Worm (Caenorhabditis elegans) whole organism, early embryonic: ENCODE data around the gene wee-1.1.

Source experiments
- B0310.2 ChIP-seq: sonication (generic microtip); optimal IDR thresholded peaks from 2 replicates; lab custom pipeline; 2016; ENCODE audit warnings: mild to moderate bottlenecking, missing genetic modification characterization, missing compliant biosample characterization
- ama-1 ChIP-seq: fragments of 150-350 bp; optimal IDR thresholded peaks from 2 replicates; lab custom pipeline; 2014
- ceh-13 ChIP-seq: fragments of 200-800 bp; sonication (Bioruptor generic); optimal IDR thresholded peaks from 2 replicates; lab custom pipeline; 2018; ENCODE audit warnings: mild to moderate bottlenecking, missing genetic modification characterization, missing compliant biosample characterization
- ceh-36 ChIP-seq: sonication (generic microtip); optimal IDR thresholded peaks from 2 replicates; lab custom pipeline; 2016; ENCODE audit warnings: missing genetic modification characterization, inconsistent platforms, missing compliant biosample characterization
- flt-1 ChIP-seq: fragments of 200-800 bp; sonication (Bioruptor generic); IDR thresholded peaks from 2 replicates; pipeline ENCODE4 v1.3.6; 2022; ENCODE audit warnings: missing genetic modification characterization, missing compliant biosample characterization
- hmg-4 ChIP-seq: fragments of 200-800 bp; sonication (Bioruptor generic); optimal IDR thresholded peaks from 2 replicates; lab custom pipeline; 2018; ENCODE audit warnings: mild to moderate bottlenecking, missing genetic modification characterization, missing compliant biosample characterization
- pes-1 ChIP-seq: fragments of 200-800 bp; sonication (Bioruptor generic); IDR thresholded peaks from 2 replicates; pipeline ENCODE4 v1.3.6; 2022; ENCODE audit warnings: missing genetic modification reagents, missing genetic modification characterization, missing compliant biosample characterization
- tbx-37 ChIP-seq: fragments of 200-800 bp; sonication (Bioruptor generic); conservative IDR thresholded peaks from 2 replicates; pipeline ENCODE4 v1.3.6; 2022; ENCODE audit warnings: missing genetic modification reagents, missing genetic modification characterization, missing compliant biosample characterization
- tra-4 ChIP-seq: sonication (generic microtip); optimal IDR thresholded peaks from 2 replicates; lab custom pipeline; 2017; ENCODE audit warnings: missing genetic modification characterization, missing compliant biosample characterization

DNA sequence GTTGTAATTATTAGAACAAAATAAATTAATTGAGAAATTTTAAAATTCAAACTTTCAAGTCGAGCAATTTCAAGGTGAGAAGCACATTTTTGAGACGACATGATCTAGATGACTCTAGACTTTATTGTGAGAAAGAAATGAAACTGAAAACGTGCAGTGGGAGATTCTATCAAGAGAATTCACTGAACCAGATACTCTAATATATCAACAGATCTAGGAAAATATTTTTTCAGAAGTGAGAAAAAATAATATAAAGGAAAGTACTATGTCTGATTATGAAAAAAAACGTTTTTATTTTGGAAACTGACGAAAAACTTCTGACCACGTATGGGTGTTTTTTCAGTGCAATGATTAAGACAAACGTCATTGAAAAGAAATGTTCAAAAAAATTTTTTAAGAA lies 42.6 kb downstream of the wee-1.1 start, which contains the start of gene sra-3:
- TF ChIP-seq B0310.2 (tag; lab: Kevin White, UChicago): no peak
- no peak for TF ChIP-seq tbx-37
- no peak for TF ChIP-seq tra-4 (tag; lab: Kevin White, UChicago)
- no peak for TF ChIP-seq flt-1 (GFP tag; lab: Robert Waterston, UW)
- no peak for TF ChIP-seq pes-1 (GFP tag; lab: Robert Waterston, UW)
- no peak for TF ChIP-seq hmg-4 (GFP tag; lab: Kevin White, UChicago)
- TF ChIP-seq ceh-36 (tag; lab: Kevin White, UChicago): no peak
- TF ChIP-seq ceh-13: no peak
- TF ChIP-seq ama-1 (lab: Kevin White, UChicago): no peak
